Fruit fly (Drosophila melanogaster) whole organism, embryonic: Measurements from ENCODE around the gene Chchd3.

Source experiments
- C15 ChIP-seq: fragments of 200-800 bp; sonication (Bioruptor generic); IDR thresholded peaks from 3 replicates; pipeline ENCODE4 v1.3.6; 2022; ENCODE audit warnings: missing biosample characterization, missing genetic modification characterization
- CG10462 ChIP-seq: fragments of 200-800 bp; sonication (Bioruptor generic); optimal IDR thresholded peaks from 2 replicates; lab custom pipeline; 2016; ENCODE audit warnings: missing biosample characterization, missing genetic modification characterization
- CG12299 ChIP-seq: fragments of 200-800 bp; sonication (Bioruptor generic); optimal IDR thresholded peaks from 2 replicates; lab custom pipeline; 2018; ENCODE audit warnings: missing biosample characterization, mild to moderate bottlenecking, missing genetic modification characterization
- CG14860 ChIP-seq: fragments of 200-800 bp; sonication (Bioruptor generic); IDR thresholded peaks from 3 replicates; pipeline ENCODE4 v1.3.6; 2022; ENCODE audit warnings: missing biosample characterization, missing genetic modification characterization; ENCODE audit not compliant: partially characterized antibody
- CG15514 ChIP-seq: fragments of 200-800 bp; sonication (Bioruptor generic); optimal IDR thresholded peaks from 3 replicates; lab custom pipeline; 2017; ENCODE audit warnings: missing biosample characterization, missing genetic modification characterization, mild to moderate bottlenecking, moderate library complexity, missing genetic modification reagents
- CG1647 ChIP-seq: fragments of 200-800 bp; sonication (Bioruptor generic); optimal IDR thresholded peaks from 3 replicates; lab custom pipeline; 2016; ENCODE audit warnings: missing biosample characterization, missing genetic modification characterization
- CG16815 ChIP-seq: fragments of 200-800 bp; sonication (Bioruptor generic); optimal IDR thresholded peaks from 3 replicates; lab custom pipeline; 2017; ENCODE audit warnings: missing biosample characterization, mild to moderate bottlenecking, missing genetic modification characterization
- CG17385 ChIP-seq: fragments of 200-800 bp; sonication (Bioruptor generic); optimal IDR thresholded peaks from 3 replicates; lab custom pipeline; 2018; ENCODE audit warnings: missing biosample characterization, mild to moderate bottlenecking, missing genetic modification characterization
- CG17568 ChIP-seq: fragments of 200-800 bp; sonication (Bioruptor generic); optimal IDR thresholded peaks from 2 replicates; lab custom pipeline; 2018; ENCODE audit warnings: missing biosample characterization, mild to moderate bottlenecking, missing genetic modification characterization, moderate library complexity
- CG30020 ChIP-seq: fragments of 200-800 bp; optimal IDR thresholded peaks from 2 replicates; lab custom pipeline; 2019; ENCODE audit warnings: missing biosample characterization, mild to moderate bottlenecking, missing genetic modification characterization, moderate library complexity
- CG33213 ChIP-seq: fragments of 200-800 bp; sonication (Bioruptor generic); optimal IDR thresholded peaks from 3 replicates; lab custom pipeline; 2016; ENCODE audit warnings: missing biosample characterization, missing genetic modification characterization
- CG4282 ChIP-seq: fragments of 200-800 bp; sonication (Bioruptor generic); optimal IDR thresholded peaks from 2 replicates; lab custom pipeline; 2016; ENCODE audit warnings: missing biosample characterization, missing genetic modification characterization
- CG43689 ChIP-seq: fragments of 200-800 bp; sonication (Bioruptor generic); IDR thresholded peaks from 2 replicates; pipeline ENCODE4 v1.3.6; 2022; ENCODE audit warnings: missing biosample characterization, missing genetic modification characterization
- CG4707 ChIP-seq: fragments of 200-800 bp; sonication (Bioruptor generic); optimal IDR thresholded peaks from 2 replicates; lab custom pipeline; 2018; ENCODE audit warnings: missing biosample characterization, mild to moderate bottlenecking, missing genetic modification characterization, moderate library complexity
- CG5180 ChIP-seq: fragments of 200-800 bp; sonication (Bioruptor generic); optimal IDR thresholded peaks from 3 replicates; lab custom pipeline; 2017; ENCODE audit warnings: missing biosample characterization, missing genetic modification characterization, mild to moderate bottlenecking, moderate library complexity, missing genetic modification reagents
- CG6813 ChIP-seq: fragments of 200-800 bp; sonication (Bioruptor generic); optimal IDR thresholded peaks from 2 replicates; lab custom pipeline; 2017; ENCODE audit warnings: missing biosample characterization, missing genetic modification characterization, mild to moderate bottlenecking, moderate library complexity, missing genetic modification reagents
- CG8281 ChIP-seq: fragments of 200-800 bp; sonication (Bioruptor generic); optimal IDR thresholded peaks from 2 replicates; lab custom pipeline; 2018; ENCODE audit warnings: missing biosample characterization, mild to moderate bottlenecking, missing genetic modification characterization, moderate library complexity
- CG9817 ChIP-seq: fragments of 200-800 bp; sonication (Bioruptor generic); optimal IDR thresholded peaks from 2 replicates; lab custom pipeline; 2018; ENCODE audit warnings: missing biosample characterization, mild to moderate bottlenecking, missing genetic modification characterization, moderate library complexity
- Dfd ChIP-seq, 2 experiments: fragments of >200 bp; optimal IDR thresholded peaks; 2 replicates each; lab custom pipeline; 2017; ENCODE audit warnings: missing biosample characterization in 2 of 2, missing genetic modification characterization in 2 of 2
- E2f2 ChIP-seq: fragments of 200-800 bp; sonication (Bioruptor generic); IDR thresholded peaks from 2 replicates; pipeline ENCODE4 v1.3.6; 2022; ENCODE audit warnings: missing biosample characterization, missing genetic modification characterization
- HLH54F ChIP-seq: fragments of 200-800 bp; sonication (Bioruptor generic); optimal IDR thresholded peaks from 3 replicates; lab custom pipeline; 2016; ENCODE audit warnings: missing biosample characterization, missing genetic modification characterization
- HmgD ChIP-seq: fragments of 200-800 bp; sonication (Bioruptor generic); optimal IDR thresholded peaks from 3 replicates; lab custom pipeline; 2016; ENCODE audit warnings: missing biosample characterization, missing genetic modification characterization
- Hr39 ChIP-seq: fragments of >200 bp; optimal IDR thresholded peaks from 2 replicates; lab custom pipeline; 2017
- Jarid2 ChIP-seq: fragments of 200-800 bp; sonication (Bioruptor generic); optimal IDR thresholded peaks from 3 replicates; lab custom pipeline; 2017; ENCODE audit warnings: mild to moderate bottlenecking, missing biosample characterization, missing genetic modification reagents, missing genetic modification characterization
- Nf-YA ChIP-seq: fragments of 200-800 bp; sonication (Bioruptor generic); IDR thresholded peaks from 2 replicates; pipeline ENCODE4 v1.3.6; 2022; ENCODE audit warnings: missing biosample characterization, missing genetic modification characterization
- Optix ChIP-seq: fragments of 200-800 bp; sonication (Bioruptor generic); IDR thresholded peaks from 3 replicates; pipeline ENCODE4 v1.3.6; 2022; ENCODE audit warnings: missing biosample characterization, missing genetic modification characterization
- Pdp1 ChIP-seq, 2 experiments: fragments of 200-800 bp; sonication (Bioruptor generic); optimal IDR thresholded peaks; 3 replicates each; lab custom pipeline; 2016; ENCODE audit warnings: missing biosample characterization in 2 of 2, missing genetic modification characterization in 2 of 2, mild to moderate bottlenecking in 1 of 2, moderate library complexity in 1 of 2
- Six4 ChIP-seq: fragments of 200-800 bp; sonication (Bioruptor generic); optimal IDR thresholded peaks from 2 replicates; lab custom pipeline; 2016; ENCODE audit warnings: missing biosample characterization, missing genetic modification characterization
- Spps ChIP-seq: fragments of 200-800 bp; sonication (Bioruptor generic); optimal IDR thresholded peaks from 2 replicates; lab custom pipeline; 2018; ENCODE audit warnings: missing biosample characterization, mild to moderate bottlenecking, missing genetic modification characterization
- al ChIP-seq: fragments of 200-800 bp; sonication (Bioruptor generic); IDR thresholded peaks from 2 replicates; pipeline ENCODE4 v1.3.6; 2022; ENCODE audit warnings: missing biosample characterization, missing genetic modification characterization
- br ChIP-seq: fragments of >200 bp; optimal IDR thresholded peaks from 2 replicates; lab custom pipeline; 2017
- eve ChIP-seq, 2 experiments: fragments of >200 bp; optimal IDR thresholded peaks; 2 replicates each; lab custom pipeline; 2017; ENCODE audit warnings: missing biosample characterization in 2 of 2, missing genetic modification characterization in 2 of 2
- gem ChIP-seq: fragments of 200-800 bp; sonication (Bioruptor generic); optimal IDR thresholded peaks from 2 replicates; lab custom pipeline; 2019; ENCODE audit warnings: missing biosample characterization, mild to moderate bottlenecking, missing genetic modification characterization, moderate library complexity
- ham ChIP-seq: fragments of 200-800 bp; sonication (Bioruptor generic); IDR thresholded peaks from 2 replicates; pipeline ENCODE4 v1.3.6; 2022; ENCODE audit warnings: missing biosample characterization, missing genetic modification characterization
- lmd ChIP-seq: fragments of 200-800 bp; sonication (Bioruptor generic); IDR thresholded peaks from 2 replicates; pipeline ENCODE4 v1.3.6; 2022; ENCODE audit warnings: missing biosample characterization, missing genetic modification characterization
- lov ChIP-seq, 2 experiments: fragments of 200-800 bp in 1 of 2; fragments of >200 bp in 1 of 2; sonication (Bioruptor generic) in 1 of 2; IDR thresholded peaks in 1 of 2; optimal IDR thresholded peaks in 1 of 2; 2 replicates in 1 of 2; 3 replicates in 1 of 2; pipeline versions ENCODE4 v1.3.6 to Lab custom; 2017 to 2022; ENCODE audit warnings: missing biosample characterization in 1 of 2, missing genetic modification characterization in 1 of 2
- mam ChIP-seq: fragments of 200-800 bp; sonication (Bioruptor generic); optimal IDR thresholded peaks from 3 replicates; lab custom pipeline; 2016; ENCODE audit warnings: missing biosample characterization, missing genetic modification characterization
- nerfin-2 ChIP-seq: fragments of 200-800 bp; sonication (Bioruptor generic); IDR thresholded peaks from 2 replicates; pipeline ENCODE4 v1.3.6; 2022; ENCODE audit warnings: missing biosample characterization, missing genetic modification characterization; ENCODE audit not compliant: partially characterized antibody
- nmo ChIP-seq: fragments of 200-800 bp; sonication (Bioruptor generic); optimal IDR thresholded peaks from 2 replicates; lab custom pipeline; 2018; ENCODE audit warnings: missing biosample characterization, mild to moderate bottlenecking, missing genetic modification characterization, moderate library complexity
- odd ChIP-seq: fragments of 200-800 bp; sonication (Bioruptor generic); optimal IDR thresholded peaks from 2 replicates; lab custom pipeline; 2017; ENCODE audit warnings: missing biosample characterization, mild to moderate bottlenecking, missing genetic modification characterization
- pb ChIP-seq: fragments of 200-800 bp; sonication (Bioruptor generic); optimal IDR thresholded peaks from 3 replicates; lab custom pipeline; 2016; ENCODE audit warnings: missing biosample characterization, missing genetic modification characterization
- pum ChIP-seq: fragments of 200-800 bp; sonication (Bioruptor generic); optimal IDR thresholded peaks from 2 replicates; lab custom pipeline; 2016; ENCODE audit warnings: missing biosample characterization, missing genetic modification characterization
- ro ChIP-seq: fragments of 200-800 bp; sonication (Bioruptor generic); IDR thresholded peaks from 2 replicates; pipeline ENCODE4 v1.3.6; 2022; ENCODE audit warnings: missing biosample characterization, missing genetic modification characterization
- sc ChIP-seq, 3 experiments: fragments of >200 bp in 2 of 3; fragments of 200-800 bp in 1 of 3; sonication (Bioruptor generic) in 1 of 3; optimal IDR thresholded peaks; 2 replicates in 2 of 3; 3 replicates in 1 of 3; lab custom pipeline; 2017; ENCODE audit warnings: mild to moderate bottlenecking in 1 of 3, missing biosample characterization in 1 of 3, missing genetic modification characterization in 1 of 3, missing genetic modification reagents in 1 of 3
- seq ChIP-seq: fragments of 200-800 bp; sonication (Bioruptor generic); IDR thresholded peaks from 2 replicates; pipeline ENCODE4 v1.3.6; 2022; ENCODE audit warnings: missing biosample characterization, missing genetic modification characterization
- tll ChIP-seq, 2 experiments: fragments of 200-800 bp in 1 of 2; fragments of >200 bp in 1 of 2; sonication (Bioruptor generic) in 1 of 2; optimal IDR thresholded peaks; 2 replicates each; lab custom pipeline; 2017 to 2019; ENCODE audit warnings: missing biosample characterization in 2 of 2, missing genetic modification characterization in 2 of 2, mild to moderate bottlenecking in 1 of 2, moderate library complexity in 1 of 2
- wek ChIP-seq: fragments of 200-800 bp; sonication (Bioruptor generic); optimal IDR thresholded peaks from 3 replicates; lab custom pipeline; 2018; ENCODE audit warnings: missing biosample characterization, mild to moderate bottlenecking, missing genetic modification characterization, moderate library complexity

Gene Chchd3

DNA sequence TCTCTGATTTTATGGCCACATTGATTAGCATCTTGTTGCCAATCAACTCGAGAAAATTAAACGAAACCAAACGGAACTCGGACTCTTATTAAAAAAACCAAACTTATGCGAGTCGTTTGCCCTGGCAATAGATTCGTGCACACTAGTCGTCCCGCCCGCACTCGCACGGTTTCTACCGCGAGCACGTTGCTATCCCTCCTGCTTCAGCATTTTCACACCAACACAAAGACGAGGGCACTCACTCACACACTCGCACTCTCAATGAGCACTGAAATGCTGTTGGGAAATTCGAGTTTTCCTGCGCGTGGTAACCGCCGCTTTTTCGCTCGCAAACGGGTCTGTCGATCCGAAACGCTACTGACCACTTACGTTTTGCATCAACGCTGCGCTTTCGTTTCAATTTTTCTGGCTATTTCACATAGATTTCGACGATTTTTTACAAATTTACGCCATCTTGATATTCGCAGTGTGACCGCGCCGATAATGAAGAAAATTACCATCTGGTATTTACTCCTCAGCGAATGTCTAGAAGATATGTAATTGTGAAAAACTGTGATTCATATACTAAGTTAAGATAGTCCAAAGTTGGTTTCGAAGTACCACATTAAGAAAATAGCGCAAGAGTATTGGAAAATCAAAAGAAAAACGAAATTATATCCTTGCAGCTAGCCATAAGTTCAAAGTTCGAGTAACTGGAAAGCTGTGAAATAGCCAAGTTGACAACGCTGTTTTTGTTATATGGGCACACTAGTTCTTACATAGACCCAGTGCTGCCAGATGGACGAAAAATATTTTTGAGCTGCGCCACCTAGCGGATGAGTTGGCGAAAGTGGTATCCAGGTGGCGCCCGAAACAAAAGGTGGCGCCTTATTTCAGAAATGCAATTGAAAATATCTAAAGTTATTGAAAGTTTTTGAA lies 7.3 kb upstream of the Chchd3 start, which contains the start of gene dco (continued):
- TF ChIP-seq nmo (peak; percentile 73), HmgD (GFP tag; lab: Kevin White, UChicago) (peak; percentile 22), Spps (tag; lab: Kevin White, UChicago) (peak; percentile 2), CG16815 (GFP tag; lab: Kevin White, UChicago) (peak; percentile 74), mam (GFP tag; lab: Kevin White, UChicago) (peak; percentile 85), al (GFP tag; lab: Robert Waterston, UW) (peak; percentile 62), ham (GFP tag; lab: Robert Waterston, UW) (no peak), pb (GFP tag; lab: Kevin White, UChicago) (peak; percentile 13), sc (optimal IDR thresholded peaks at IDR 0.05; lab: Kevin White, UChicago) (no peak), sc (GFP tag; optimal IDR thresholded peaks at IDR 0.05; lab: Kevin White, UChicago) (no peak), E2f2 (GFP tag; lab: Robert Waterston, UW) (peak; percentile 54), lov (optimal IDR thresholded peaks at IDR 0.05; lab: Kevin White, UChicago) (no peak), lov (GFP tag; IDR thresholded peaks at IDR 0.05; lab: Robert Waterston, UW) (peak; percentile 76; the same call in 2 of the 3 replicates), Pdp1 (GFP tag; optimal IDR thresholded peaks at IDR 0.05; lab: Kevin White, UChicago) (peak; percentile 81 to 87), CG5180 (GFP tag; lab: Kevin White, UChicago) (no peak), CG9817 (peak; percentile 74), CG10462 (GFP tag; lab: Kevin White, UChicago) (no peak), tll (GFP tag; optimal IDR thresholded peaks at IDR 0.05; lab: Kevin White, UChicago) (peak in 1 of 2 experiments; percentile 27), ro (GFP tag; lab: Robert Waterston, UW) (peak; percentile 49; the same call in 1 of the 2 replicates), gem (tag; lab: Kevin White, UChicago) (peak; percentile 59), CG43689 (GFP tag; lab: Robert Waterston, UW) (no peak), Dfd (GFP tag; optimal IDR thresholded peaks at IDR 0.05; lab: Kevin White, UChicago) (no peak), CG4282 (no peak), CG14860 (GFP tag; lab: Robert Waterston, UW) (no peak), pum (peak; percentile 91), Hr39 (lab: Kevin White, UChicago) (no peak), wek (GFP tag; lab: Kevin White, UChicago) (no peak), Optix (peak; percentile 69; the same call in 2 of the 3 replicates), CG17385 (GFP tag; lab: Kevin White, UChicago) (peak; percentile 40), CG12299 (tag; lab: Kevin White, UChicago) (no peak), Jarid2 (GFP tag; lab: Kevin White, UChicago) (peak; percentile 72), C15 (no peak), odd (no peak), CG1647 (GFP tag; lab: Kevin White, UChicago) (peak; percentile 69), CG4707 (GFP tag; lab: Kevin White, UChicago) (no peak), CG6813 (GFP tag; lab: Kevin White, UChicago) (peak; percentile 16), nerfin-2 (GFP tag; lab: Robert Waterston, UW) (0 out of 2 replicates have a peak, but pooled peaks have one; percentile 27), eve (GFP tag; optimal IDR thresholded peaks at IDR 0.05; lab: Kevin White, UChicago) (no peak), CG17568 (GFP tag; lab: Kevin White, UChicago) (no peak), CG15514 (GFP tag; lab: Kevin White, UChicago) (peak; percentile 61), br (lab: Kevin White, UChicago) (no peak), lmd (GFP tag; lab: Robert Waterston, UW) (peak; percentile 88), Nf-YA (GFP tag; lab: Robert Waterston, UW) (peak; percentile 49), CG30020 (peak; percentile 18), seq (GFP tag; lab: Robert Waterston, UW) (no peak), HLH54F (GFP tag; lab: Kevin White, UChicago) (peak; percentile 80), CG8281 (tag; lab: Kevin White, UChicago) (no peak), Six4 (GFP tag; lab: Kevin White, UChicago) (peak; percentile 71), CG33213 (GFP tag; lab: Kevin White, UChicago) (peak; percentile 96)
